Worm (Caenorhabditis elegans): Measurements from ENCODE around the gene Y110A2AL.3.
A peak's percentile ranks its signal among the peaks of the same experiment; 100 is the strongest.

The Y110A2AL.3 gene

ce11 chrII:2861385-2862099 is 5.3 kb upstream of the Y110A2AL.3 start (continued):
- TF ChIP-seq lin-26 (GFP tag; IDR thresholded peaks at IDR 0.05) = peak; percentile 42; the same call in 1 of the 2 replicates
- no peak for TF ChIP-seq K11D2.4 (GFP tag; IDR thresholded peaks at IDR 0.05)
- no peak for TF ChIP-seq B0019.2 (GFP tag; conservative IDR thresholded peaks at IDR 0.05)
- no peak for TF ChIP-seq hrde-1 (tag; optimal IDR thresholded peaks at IDR 0.05; ENCODE audit: borderline replicate concordance)
- TF ChIP-seq madf-3 (GFP tag; IDR thresholded peaks at IDR 0.05) = no peak
- TF ChIP-seq efl-1 (GFP tag; optimal IDR thresholded peaks at IDR 0.05) = no peak
- TF ChIP-seq Y79H2A.3 (GFP tag; conservative IDR thresholded peaks at IDR 0.05) = no peak
- TF ChIP-seq Y53F4B.3 (GFP tag; IDR thresholded peaks at IDR 0.05) = no peak
- TF ChIP-seq bed-1 (GFP tag; IDR thresholded peaks at IDR 0.05) = no peak
- no peak for TF ChIP-seq ZK185.1 (tag; optimal IDR thresholded peaks at IDR 0.05; ENCODE audit: poor library complexity, severe bottlenecking)
- no peak for TF ChIP-seq ets-4 (GFP tag; optimal IDR thresholded peaks at IDR 0.05)
- 0 out of 2 replicates have a peak, but pooled peaks have one; percentile 50 for TF ChIP-seq Y56A3A.18 (GFP tag; IDR thresholded peaks at IDR 0.05)
- no peak for TF ChIP-seq attf-6 (GFP tag; IDR thresholded peaks at IDR 0.05)
- TF ChIP-seq cebp-2 (GFP tag; IDR thresholded peaks at IDR 0.05) = no peak
- peak; percentile 26; the same call in 1 of the 2 replicates for TF ChIP-seq Y95B8A.8 (GFP tag; IDR thresholded peaks at IDR 0.05)
- peak in 1 of 2 experiments; percentile 11 for TF ChIP-seq let-607 (tag; optimal IDR thresholded peaks at IDR 0.05)
- TF ChIP-seq K12H6.12 (tag; optimal IDR thresholded peaks at IDR 0.05) = no peak
- TF ChIP-seq tbp1 (GFP tag; optimal IDR thresholded peaks at IDR 0.05) = peak; percentile 90
- TF ChIP-seq pbrm-1 (GFP tag; IDR thresholded peaks at IDR 0.05) = peak; percentile 68
- TF ChIP-seq Y53G8AR.9 (GFP tag; conservative IDR thresholded peaks at IDR 0.05) = no peak
- TF ChIP-seq egl-18 (GFP tag; IDR thresholded peaks at IDR 0.05) = no peak
- peak; percentile 78 for TF ChIP-seq D2030.7 (GFP tag; IDR thresholded peaks at IDR 0.05)
- TF ChIP-seq ztf-3 (GFP tag; optimal IDR thresholded peaks at IDR 0.05) = peak; percentile 26
- no peak for TF ChIP-seq ceh-40 (GFP tag; IDR thresholded peaks at IDR 0.05)
- peak; percentile 15 for TF ChIP-seq F49E8.2 (tag; optimal IDR thresholded peaks at IDR 0.05; ENCODE audit: insufficient read depth)
- peak; percentile 87 for TF ChIP-seq him-1 (tag; optimal IDR thresholded peaks at IDR 0.05)
- no peak for TF ChIP-seq hsf-1 (GFP tag; IDR thresholded peaks at IDR 0.05)
- no peak for TF ChIP-seq mes-4 (tag; optimal IDR thresholded peaks at IDR 0.05)
- peak; percentile 3 for TF ChIP-seq athp-1 (tag; optimal IDR thresholded peaks at IDR 0.05)
- TF ChIP-seq sdz-38 (tag; optimal IDR thresholded peaks at IDR 0.05) = no peak
- TF ChIP-seq dpff-1 (tag; optimal IDR thresholded peaks at IDR 0.05) = no peak
- no peak for TF ChIP-seq dpl-1 (GFP tag; optimal IDR thresholded peaks at IDR 0.05)
- no peak for TF ChIP-seq cebp-1 (GFP tag; IDR thresholded peaks at IDR 0.05)
- peak; percentile 40 for TF ChIP-seq cebp-1 (tag; optimal IDR thresholded peaks at IDR 0.05)
- TF ChIP-seq ztf-26 (tag; optimal IDR thresholded peaks at IDR 0.05) = no peak
- peak; percentile 57 for TF ChIP-seq dox-1 (GFP tag; IDR thresholded peaks at IDR 0.05)
- TF ChIP-seq F57C9.4 (tag; optimal IDR thresholded peaks at IDR 0.05) = no peak
- no peak for TF ChIP-seq snpc-3.4 (tag; optimal IDR thresholded peaks at IDR 0.05)

ce11 chrII:2862557-2863035 is 4.3 kb upstream of the Y110A2AL.3 start:
- TF ChIP-seq B0336.3 (GFP tag; IDR thresholded peaks at IDR 0.05) (no peak), pbrm-1 (GFP tag; IDR thresholded peaks at IDR 0.05) (no peak), lsl-1 (GFP tag; optimal IDR thresholded peaks at IDR 0.05) (no peak), hlh-12 (tag; optimal IDR thresholded peaks at IDR 0.05) (no peak), ets-4 (GFP tag; optimal IDR thresholded peaks at IDR 0.05) (no peak), pha-4 (tag; optimal IDR thresholded peaks at IDR 0.05) (no peak), fkh-3 (tag; optimal IDR thresholded peaks at IDR 0.05) (no peak), Y95B8A.8 (GFP tag; IDR thresholded peaks at IDR 0.05) (no peak), ceh-100 (GFP tag; IDR thresholded peaks at IDR 0.05) (no peak)
